Fruit fly (Drosophila melanogaster): Measurements from ENCODE around the gene CG5439.

dm6 chr2L:13143522-13143921 is 33.4 kb upstream of the CG5439 start, which contains the start of gene CG16978:
- TF ChIP-seq usp (GFP tag; optimal IDR thresholded peaks at IDR 0.05) = no peak
- TF ChIP-seq psq (optimal IDR thresholded peaks at IDR 0.05) = no peak
- no peak for TF ChIP-seq pan (optimal IDR thresholded peaks at IDR 0.05)

All from whole organism.